Fruit fly (Drosophila melanogaster): Measurements from ENCODE around the gene mRpL9.

Gene mRpL9

dm6 chr3R:15371833-15372232, 41.3 kb downstream of the mRpL9 start, which contains the start of the genes Ccm3 and CG6136 (continued):
- TF ChIP-seq hbn (GFP tag; IDR thresholded peaks at IDR 0.05; ENCODE audit: partially characterized antibody) = peak; percentile 89
- no peak for TF ChIP-seq Mes4 (GFP tag; optimal IDR thresholded peaks at IDR 0.05)
- peak; percentile 89; the same call in 1 of the 2 replicates for TF ChIP-seq CG42726 (GFP tag; IDR thresholded peaks at IDR 0.05; ENCODE audit: partially characterized antibody)
- TF ChIP-seq Taf1 (GFP tag; IDR thresholded peaks at IDR 0.05) = 0 out of 2 replicates have a peak, but pooled peaks have one; percentile 8
- no peak for TF ChIP-seq slou (GFP tag; optimal IDR thresholded peaks at IDR 0.05)
- TF ChIP-seq pzg (GFP tag; optimal IDR thresholded peaks at IDR 0.05) = peak; percentile 86
- TF ChIP-seq Blimp-1 (GFP tag; optimal IDR thresholded peaks at IDR 0.05) = no peak
- TF ChIP-seq CG1233 (GFP tag; optimal IDR thresholded peaks at IDR 0.05) = no peak
- TF ChIP-seq CG3065 (GFP tag; optimal IDR thresholded peaks at IDR 0.05) = no peak
- no peak for TF ChIP-seq CG18011 (GFP tag; optimal IDR thresholded peaks at IDR 0.05)
- no peak for TF ChIP-seq CG17912 (GFP tag; optimal IDR thresholded peaks at IDR 0.05)
- TF ChIP-seq Ptx1 (GFP tag; IDR thresholded peaks at IDR 0.05) = no peak
- peak; percentile 6 for TF ChIP-seq CG7271 (tag; optimal IDR thresholded peaks at IDR 0.05)
- peak; percentile 6 for TF ChIP-seq CG12104 (GFP tag; optimal IDR thresholded peaks at IDR 0.05)
- peak; percentile 86 for TF ChIP-seq hb (GFP tag; IDR thresholded peaks at IDR 0.05; ENCODE audit: partially characterized antibody)
- peak; percentile 10 for TF ChIP-seq CG18764 (GFP tag; optimal IDR thresholded peaks at IDR 0.05)
- no peak for TF ChIP-seq Hmx (GFP tag; optimal IDR thresholded peaks at IDR 0.05)
- peak; percentile 89 for TF ChIP-seq tna (GFP tag; IDR thresholded peaks at IDR 0.05; ENCODE audit: partially characterized antibody)
- TF ChIP-seq CG12155 (GFP tag; optimal IDR thresholded peaks at IDR 0.05) = peak; percentile 42
- TF ChIP-seq CG3995 (GFP tag; optimal IDR thresholded peaks at IDR 0.05) = peak; percentile 62
- no peak for TF ChIP-seq CG11093 (GFP tag; IDR thresholded peaks at IDR 0.05)
- peak; percentile 5 for TF ChIP-seq gcm2 (GFP tag; optimal IDR thresholded peaks at IDR 0.05)
- TF ChIP-seq CG30020 (tag; optimal IDR thresholded peaks at IDR 0.05) = peak; percentile 19
- no peak for TF ChIP-seq Camta (GFP tag; optimal IDR thresholded peaks at IDR 0.05)
- TF ChIP-seq vfl (GFP tag; optimal IDR thresholded peaks at IDR 0.05) = peak; percentile 36
- TF ChIP-seq HHEX (GFP tag; optimal IDR thresholded peaks at IDR 0.05) = no peak
- no peak for TF ChIP-seq sens-2 (GFP tag; IDR thresholded peaks at IDR 0.05)
- no peak for TF ChIP-seq ttk (GFP tag; IDR thresholded peaks at IDR 0.05)
- no peak for TF ChIP-seq cad (GFP tag; optimal IDR thresholded peaks at IDR 0.05)
- TF ChIP-seq dpn (GFP tag; optimal IDR thresholded peaks at IDR 0.05) = peak; percentile 54 to 55
- peak; percentile 69 for TF ChIP-seq Hmr (GFP tag; optimal IDR thresholded peaks at IDR 0.05)
- TF ChIP-seq Sox100B (GFP tag; optimal IDR thresholded peaks at IDR 0.05) = no peak
- no peak for TF ChIP-seq Asciz (GFP tag; optimal IDR thresholded peaks at IDR 0.05)
- no peak for TF ChIP-seq kay (GFP tag; optimal IDR thresholded peaks at IDR 0.05)
- TF ChIP-seq maf-S (GFP tag; optimal IDR thresholded peaks at IDR 0.05) = no peak
- TF ChIP-seq dati (GFP tag; IDR thresholded peaks at IDR 0.05) = no peak
- no peak for TF ChIP-seq Gug (GFP tag; IDR thresholded peaks at IDR 0.05)
- TF ChIP-seq bcd (GFP tag; optimal IDR thresholded peaks at IDR 0.05) = peak; percentile 28
- no peak for TF ChIP-seq CG8089 (GFP tag; optimal IDR thresholded peaks at IDR 0.05)
- no peak for TF ChIP-seq CG8478 (optimal IDR thresholded peaks at IDR 0.05)
- no peak for TF ChIP-seq dmrt99B (tag; optimal IDR thresholded peaks at IDR 0.05)
- TF ChIP-seq NC2β (GFP tag; optimal IDR thresholded peaks at IDR 0.05) = peak; percentile 35
- TF ChIP-seq disco-r (GFP tag; optimal IDR thresholded peaks at IDR 0.05) = no peak
- peak; percentile 64 for TF ChIP-seq Myb (GFP tag; optimal IDR thresholded peaks at IDR 0.05)
- no peak; the same call in 1 of the 2 replicates for TF ChIP-seq wdn (GFP tag; IDR thresholded peaks at IDR 0.05)
- no peak for TF ChIP-seq CG8765 (GFP tag; IDR thresholded peaks at IDR 0.05)
- no peak for TF ChIP-seq CG4730 (GFP tag; IDR thresholded peaks at IDR 0.05)
- TF ChIP-seq BEAF-32 (GFP tag; optimal IDR thresholded peaks at IDR 0.05) = peak; percentile 89
- no peak for TF ChIP-seq CG8359 (GFP tag; optimal IDR thresholded peaks at IDR 0.05; ENCODE audit: borderline replicate concordance)
- no peak for TF ChIP-seq CG1832 (GFP tag; optimal IDR thresholded peaks at IDR 0.05)
- peak; percentile 4 for TF ChIP-seq nerfin-1 (tag; optimal IDR thresholded peaks at IDR 0.05)
